Fruit fly (Drosophila melanogaster): ENCODE measurements around the gene Obp18a.

dm6 chrX:19162249-19162914, 26.7 kb upstream of the Obp18a start:
- no peak for TF ChIP-seq CG8478 (optimal IDR thresholded peaks at IDR 0.05)
- no peak for TF ChIP-seq CTCF (optimal IDR thresholded peaks at IDR 0.05)

Measured in S2 (cell line).